Fruit fly (Drosophila melanogaster) whole organism: ENCODE results near the gene CG18530.

Source experiments
- CG8478 ChIP-seq: fragments of >200 bp; optimal IDR thresholded peaks from 2 replicates; lab custom pipeline; 2018; ENCODE audit warnings: inconsistent platforms
- psq ChIP-seq: fragments of >200 bp; optimal IDR thresholded peaks from 2 replicates; lab custom pipeline; 2017

DNA sequence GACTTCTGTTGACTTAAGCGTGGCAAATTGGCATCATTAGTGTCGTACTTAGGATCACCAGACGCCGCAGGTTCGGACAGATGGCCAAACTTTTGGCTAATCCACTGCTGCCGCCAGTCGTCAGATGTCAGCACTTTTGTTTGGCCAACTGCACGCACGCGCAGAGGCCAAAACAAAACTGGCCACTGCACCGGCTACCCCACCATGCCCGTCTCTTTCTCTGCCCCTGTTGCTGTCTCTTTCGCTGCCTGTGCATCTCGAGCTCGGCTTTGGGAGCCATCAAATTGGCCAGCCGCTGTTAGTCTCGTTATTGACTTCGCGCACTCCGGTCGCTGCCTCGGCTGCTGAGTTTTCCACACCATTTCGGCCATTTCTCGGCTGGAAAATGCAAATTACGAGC lies 29.4 kb downstream of the CG18530 start, which contains the start of gene CG14395:
- TF ChIP-seq psq (lab: Kevin White, UChicago) (no peak), CG8478 (no peak)
